Fruit fly (Drosophila melanogaster) S2 (cell line): ENCODE results near the gene Cpr65Au.

Experiments used
- CG8478 ChIP-seq: fragments of >200 bp; optimal IDR thresholded peaks from 2 replicates; lab custom pipeline; 2018
- CTCF ChIP-seq, 2 experiments: fragments of >200 bp; optimal IDR thresholded peaks; 2 replicates each; lab custom pipeline; 2018

dm6 chr3L:6133546-6133945 is 1.6 kb upstream of the Cpr65Au start, which contains the start of gene Lcp65Ag2:
- TF ChIP-seq CG8478 (lab: Kevin White, UChicago) (no peak), CTCF (optimal IDR thresholded peaks at IDR 0.05; lab: Kevin White, UChicago) (no peak)
